Worm (Caenorhabditis elegans) whole organism, young adult: ENCODE results near the gene tag-340.
A peak's percentile ranks its signal among the peaks of the same experiment; 100 is the strongest.

Experiments used
- D2030.7 ChIP-seq: fragments of 200-800 bp; sonication (Bioruptor generic); IDR thresholded peaks from 2 replicates; pipeline ENCODE4 v1.3.6; 2022; ENCODE audit warnings: missing genetic modification reagents, missing genetic modification characterization, missing compliant biosample characterization
- F23B12.7 ChIP-seq: sonication (generic microtip); optimal IDR thresholded peaks from 2 replicates; lab custom pipeline; 2017; ENCODE audit warnings: missing genetic modification characterization, mild to moderate bottlenecking, missing compliant biosample characterization, antibody characterized with exemption, moderate library complexity; ENCODE audit not compliant: insufficient read depth
- F33H1.4 ChIP-seq: fragments of 200-800 bp; sonication (Bioruptor generic); IDR thresholded peaks from 2 replicates; pipeline ENCODE4 v1.3.6; 2022; ENCODE audit warnings: missing genetic modification reagents, missing genetic modification characterization, missing compliant biosample characterization
- F52B5.7 ChIP-seq: sonication (generic microtip); optimal IDR thresholded peaks from 2 replicates; lab custom pipeline; 2016; ENCODE audit warnings: mild to moderate bottlenecking, missing genetic modification characterization, missing compliant biosample characterization
- F57A8.1 ChIP-seq: fragments of 200-800 bp; sonication (Bioruptor generic); optimal IDR thresholded peaks from 2 replicates; lab custom pipeline; 2018; ENCODE audit warnings: mild to moderate bottlenecking, missing genetic modification characterization, moderate library complexity, missing compliant biosample characterization
- F57C9.4 ChIP-seq: sonication (generic microtip); optimal IDR thresholded peaks from 2 replicates; lab custom pipeline; 2017; ENCODE audit warnings: mild to moderate bottlenecking, missing genetic modification characterization, missing compliant biosample characterization
- Y53G8AR.9 ChIP-seq: fragments of 200-800 bp; sonication (Bioruptor generic); conservative IDR thresholded peaks from 2 replicates; pipeline ENCODE4 v1.3.6; 2022; ENCODE audit warnings: missing genetic modification reagents, missing genetic modification characterization, missing compliant biosample characterization
- Y79H2A.3 ChIP-seq: fragments of 200-800 bp; sonication (Bioruptor generic); conservative IDR thresholded peaks from 2 replicates; pipeline ENCODE4 v1.3.6; 2022; ENCODE audit warnings: missing genetic modification reagents, missing genetic modification characterization, missing compliant biosample characterization
- attf-3 ChIP-seq: fragments of 200-800 bp; sonication (Bioruptor generic); conservative IDR thresholded peaks from 2 replicates; pipeline ENCODE4 v1.3.6; 2022; ENCODE audit warnings: missing genetic modification reagents, missing genetic modification characterization, missing compliant biosample characterization
- attf-5 ChIP-seq: fragments of 200-800 bp; sonication (Bioruptor generic); optimal IDR thresholded peaks from 2 replicates; lab custom pipeline; 2018; ENCODE audit warnings: mild to moderate bottlenecking, missing genetic modification characterization, missing compliant biosample characterization
- cebp-1 ChIP-seq, 2 experiments: fragments of 200-800 bp in 1 of 2; sonication (Bioruptor generic) in 1 of 2; sonication (generic microtip) in 1 of 2; IDR thresholded peaks in 1 of 2; optimal IDR thresholded peaks in 1 of 2; 2 replicates each; pipeline versions ENCODE4 v1.3.6 to Lab custom; 2017 to 2022; ENCODE audit warnings: missing compliant biosample characterization in 2 of 2, missing genetic modification characterization in 2 of 2, mild to moderate bottlenecking in 1 of 2, missing genetic modification reagents in 1 of 2, moderate library complexity in 1 of 2
- cebp-2 ChIP-seq: fragments of 200-800 bp; sonication (Bioruptor generic); IDR thresholded peaks from 2 replicates; pipeline ENCODE4 v1.3.6; 2022; ENCODE audit warnings: missing genetic modification characterization, missing compliant biosample characterization
- ceh-91 ChIP-seq: fragments of 200-800 bp; sonication (Bioruptor generic); IDR thresholded peaks from 2 replicates; pipeline ENCODE4 v1.3.6; 2022; ENCODE audit warnings: missing genetic modification reagents, missing genetic modification characterization, missing compliant biosample characterization
- dpl-1 ChIP-seq: fragments of 150-350 bp; optimal IDR thresholded peaks from 2 replicates; lab custom pipeline; 2014; ENCODE audit warnings: missing biosample characterization, missing genetic modification reagents, missing genetic modification characterization
- efl-1 ChIP-seq: fragments of 150-350 bp; optimal IDR thresholded peaks from 2 replicates; lab custom pipeline; 2014; ENCODE audit warnings: missing biosample characterization, missing genetic modification reagents, missing genetic modification characterization
- hlh-26 ChIP-seq: fragments of 200-800 bp; sonication (Bioruptor generic); conservative IDR thresholded peaks from 2 replicates; pipeline ENCODE4 v1.3.6; 2022; ENCODE audit warnings: missing genetic modification reagents, missing genetic modification characterization, missing compliant biosample characterization
- hmg-1.2 ChIP-seq: fragments of 200-800 bp; sonication (Bioruptor generic); IDR thresholded peaks from 2 replicates; pipeline ENCODE4 v1.3.6; 2022; ENCODE audit warnings: missing genetic modification reagents, missing genetic modification characterization, missing compliant biosample characterization
- let-607 ChIP-seq, 2 experiments: fragments of 200-800 bp in 1 of 2; sonication (Bioruptor generic) in 1 of 2; sonication (generic microtip) in 1 of 2; optimal IDR thresholded peaks; 2 replicates each; lab custom pipeline; 2016 to 2018; ENCODE audit warnings: mild to moderate bottlenecking in 2 of 2, missing compliant biosample characterization in 2 of 2, missing genetic modification characterization in 2 of 2, moderate library complexity in 2 of 2, missing genotype in 1 of 2
- lin-35 ChIP-seq, 3 experiments: fragments of 150-350 bp in 2 of 3; sonication (generic microtip) in 1 of 3; optimal IDR thresholded peaks; 2 replicates each; lab custom pipeline; 2014 to 2018; ENCODE audit warnings: missing biosample characterization in 3 of 3, missing genetic modification characterization in 3 of 3, missing genetic modification reagents in 3 of 3
- lin-54 ChIP-seq: fragments of 200-800 bp; sonication (Bioruptor generic); optimal IDR thresholded peaks from 2 replicates; lab custom pipeline; 2018; ENCODE audit warnings: mild to moderate bottlenecking, missing genetic modification characterization, missing compliant biosample characterization
- lsl-1 ChIP-seq: fragments of 200-800 bp; sonication (Bioruptor generic); optimal IDR thresholded peaks from 2 replicates; lab custom pipeline; 2018; ENCODE audit warnings: mild to moderate bottlenecking, missing genetic modification characterization, moderate library complexity, missing compliant biosample characterization
- lsy-27 ChIP-seq: sonication (generic microtip); optimal IDR thresholded peaks from 2 replicates; lab custom pipeline; 2017; ENCODE audit warnings: missing genetic modification characterization, mild to moderate bottlenecking, missing compliant biosample characterization, antibody characterized with exemption, missing genotype, borderline replicate concordance; ENCODE audit not compliant: insufficient read depth
- madf-10 ChIP-seq: sonication (generic microtip); optimal IDR thresholded peaks from 2 replicates; lab custom pipeline; 2016; ENCODE audit warnings: mild to moderate bottlenecking, missing genetic modification characterization, missing compliant biosample characterization
- madf-6 ChIP-seq: fragments of 200-800 bp; sonication (Bioruptor generic); IDR thresholded peaks from 2 replicates; pipeline ENCODE4 v1.3.6; 2022; ENCODE audit warnings: missing genetic modification reagents, missing genetic modification characterization, missing compliant biosample characterization
- madf-8 ChIP-seq: fragments of 200-800 bp; sonication (Bioruptor generic); conservative IDR thresholded peaks from 2 replicates; pipeline ENCODE4 v1.3.6; 2022; ENCODE audit warnings: missing genetic modification reagents, missing genetic modification characterization, missing compliant biosample characterization
- mcd-1 ChIP-seq: fragments of 200-800 bp; sonication (Bioruptor generic); IDR thresholded peaks from 2 replicates; pipeline ENCODE4 v1.3.6; 2022; ENCODE audit warnings: missing genetic modification reagents, missing genetic modification characterization, missing compliant biosample characterization
- nhr-120 ChIP-seq: fragments of 200-800 bp; sonication (Bioruptor generic); IDR thresholded peaks from 2 replicates; pipeline ENCODE4 v1.3.6; 2022; ENCODE audit warnings: missing genetic modification characterization, missing compliant biosample characterization
- nhr-80 ChIP-seq: sonication (generic microtip); optimal IDR thresholded peaks from 2 replicates; lab custom pipeline; 2016; ENCODE audit warnings: missing genetic modification characterization, missing compliant biosample characterization
- sea-2 ChIP-seq: fragments of 200-800 bp; sonication (Bioruptor generic); IDR thresholded peaks from 2 replicates; pipeline ENCODE4 v1.3.6; 2022; ENCODE audit warnings: missing genetic modification characterization, missing compliant biosample characterization
- snpc-1.1 ChIP-seq: sonication (generic microtip); optimal IDR thresholded peaks from 2 replicates; lab custom pipeline; 2017; ENCODE audit warnings: missing genetic modification characterization, mild to moderate bottlenecking, missing compliant biosample characterization, antibody characterized with exemption, moderate library complexity, missing genotype, missing genetic modification reagents; ENCODE audit not compliant: insufficient read depth
- snpc-1.3 ChIP-seq: sonication (generic microtip); optimal IDR thresholded peaks from 2 replicates; lab custom pipeline; 2017; ENCODE audit warnings: missing genetic modification characterization, mild to moderate bottlenecking, missing compliant biosample characterization, antibody characterized with exemption, moderate library complexity, missing genotype, missing genetic modification reagents; ENCODE audit not compliant: insufficient read depth
- snpc-3.4 ChIP-seq: sonication (generic microtip); optimal IDR thresholded peaks from 2 replicates; lab custom pipeline; 2017; ENCODE audit warnings: missing genetic modification characterization, mild to moderate bottlenecking, missing compliant biosample characterization, antibody characterized with exemption, moderate library complexity, missing genotype, missing genetic modification reagents
- sptf-2 ChIP-seq: fragments of 200-800 bp; sonication (Bioruptor generic); optimal IDR thresholded peaks from 2 replicates; lab custom pipeline; 2018; ENCODE audit warnings: mild to moderate bottlenecking, missing genetic modification characterization, missing compliant biosample characterization
- zfh-2 ChIP-seq: fragments of 200-800 bp; sonication (Bioruptor generic); conservative IDR thresholded peaks from 2 replicates; pipeline ENCODE4 v1.3.6; 2022; ENCODE audit warnings: missing genetic modification reagents, missing genetic modification characterization, missing compliant biosample characterization
- ztf-18 ChIP-seq: sonication (generic microtip); optimal IDR thresholded peaks from 2 replicates; lab custom pipeline; 2016; ENCODE audit warnings: missing genotype, mild to moderate bottlenecking, missing genetic modification characterization, missing compliant biosample characterization
- ztf-28 ChIP-seq: fragments of 200-800 bp; sonication (Bioruptor generic); IDR thresholded peaks from 2 replicates; pipeline ENCODE4 v1.3.6; 2022; ENCODE audit warnings: missing genetic modification reagents, missing genetic modification characterization, missing compliant biosample characterization
- ztf-6 ChIP-seq: fragments of 200-800 bp; sonication (Bioruptor generic); IDR thresholded peaks from 2 replicates; pipeline ENCODE4 v1.3.6; 2022; ENCODE audit warnings: missing genetic modification reagents, missing genetic modification characterization, missing compliant biosample characterization

The tag-340 gene

ce11 chrIII:4917960-4918712, 17.8 kb downstream of the tag-340 start, which contains the start of gene rpb-8:
TSS of gene rpb-8 (minus strand) at chrIII:4918008.
- TF ChIP-seq lin-54 (GFP tag; lab: Kevin White, UChicago) (peak; percentile 87), cebp-1 (GFP tag; IDR thresholded peaks at IDR 0.05; lab: Robert Waterston, UW) (no peak), cebp-1 (tag; optimal IDR thresholded peaks at IDR 0.05; lab: Kevin White, UChicago) (peak; percentile 80), efl-1 (GFP tag; lab: Kevin White, UChicago) (peak; percentile 70), F57C9.4 (no peak), F52B5.7 (no peak), madf-8 (GFP tag; lab: Robert Waterston, UW) (no peak), snpc-3.4 (tag; lab: Kevin White, UChicago) (peak; percentile 29), zfh-2 (GFP tag; lab: Robert Waterston, UW) (no peak), ztf-18 (tag; lab: Kevin White, UChicago) (no peak), D2030.7 (0 out of 2 replicates have a peak, but pooled peaks have one; percentile 17), F33H1.4 (peak; percentile 83), cebp-2 (GFP tag; lab: Robert Waterston, UW) (no peak), let-607 (tag; optimal IDR thresholded peaks at IDR 0.05; lab: Kevin White, UChicago) (peak; percentile 85 to 96), lsl-1 (GFP tag; lab: Kevin White, UChicago) (peak; percentile 13), lin-35 (GFP tag; optimal IDR thresholded peaks at IDR 0.05; lab: Kevin White, UChicago) (peak in 1 of 3 experiments; percentile 72), nhr-80 (tag; lab: Kevin White, UChicago) (peak; percentile 76), ztf-6 (GFP tag; lab: Robert Waterston, UW) (no peak), madf-6 (GFP tag; lab: Robert Waterston, UW) (peak; percentile 65; the same call in 1 of the 2 replicates), dpl-1 (peak; percentile 78), attf-5 (GFP tag; lab: Kevin White, UChicago) (peak; percentile 50), Y79H2A.3 (GFP tag; lab: Robert Waterston, UW) (no peak), hmg-1.2 (GFP tag; lab: Robert Waterston, UW) (peak; percentile 8; the same call in 1 of the 2 replicates), sea-2 (GFP tag; lab: Robert Waterston, UW) (no peak), madf-10 (tag; lab: Kevin White, UChicago) (no peak), ceh-91 (GFP tag; lab: Robert Waterston, UW) (0 out of 2 replicates have a peak, but pooled peaks have one; percentile 14), F23B12.7 (tag; lab: Kevin White, UChicago) (peak; percentile 52), Y53G8AR.9 (GFP tag; lab: Robert Waterston, UW) (no peak), ztf-28 (peak; percentile 71; the same call in 1 of the 2 replicates), attf-3 (GFP tag; lab: Robert Waterston, UW) (no peak), sptf-2 (no peak), snpc-1.1 (no peak), mcd-1 (0 out of 2 replicates have a peak, but pooled peaks have one; percentile 30)
- TF ChIP-seq, all 124 proteins: peak for 18

- TF ChIP-seq F33H1.4, result no peak
- no peak for TF ChIP-seq nhr-120
- TF ChIP-seq hlh-26 (GFP tag; lab: Robert Waterston, UW), result no peak
- no peak for TF ChIP-seq F57A8.1 (GFP tag; lab: Kevin White, UChicago)
- TF ChIP-seq snpc-1.3 (tag; lab: Kevin White, UChicago), result no peak
- no peak for TF ChIP-seq lsy-27 (tag; lab: Kevin White, UChicago)
These were observed 18.6 kb downstream of the tag-340 start for ce11 chrIII:4918906-4919305.
